Worm (Caenorhabditis elegans) whole organism, young adult: ENCODE results near the gene Y57G11B.8.

Source experiments
- C06A6.2 ChIP-seq: fragments of 200-800 bp; sonication (Bioruptor generic); conservative IDR thresholded peaks from 2 replicates; pipeline ENCODE4 v1.3.6; 2022; ENCODE audit warnings: missing genetic modification characterization, missing compliant biosample characterization
- F39B2.1 ChIP-seq: fragments of 200-800 bp; sonication (Bioruptor generic); IDR thresholded peaks from 2 replicates; pipeline ENCODE4 v1.3.6; 2022; ENCODE audit warnings: missing genetic modification reagents, missing genetic modification characterization, missing compliant biosample characterization
- T07F8.4 ChIP-seq: sonication (generic microtip); optimal IDR thresholded peaks from 2 replicates; lab custom pipeline; 2016; ENCODE audit warnings: mild to moderate bottlenecking, missing genetic modification characterization, moderate library complexity, missing compliant biosample characterization
- ama-1 ChIP-seq, 3 experiments: fragments of 150-350 bp in 1 of 3; sonication (generic microtip) in 2 of 3; optimal IDR thresholded peaks; 2 replicates each; lab custom pipeline; 2014 to 2018; ENCODE audit warnings: missing biosample characterization in 2 of 3, missing genetic modification characterization in 2 of 3, missing genetic modification reagents in 2 of 3
- ceh-100 ChIP-seq: fragments of 200-800 bp; sonication (Bioruptor generic); IDR thresholded peaks from 2 replicates; pipeline ENCODE4 v1.3.6; 2022; ENCODE audit warnings: missing genetic modification reagents, missing genetic modification characterization, missing compliant biosample characterization
- hsf-1 ChIP-seq: fragments of 200-800 bp; sonication (Bioruptor generic); IDR thresholded peaks from 2 replicates; pipeline ENCODE4 v1.3.6; 2022; ENCODE audit warnings: missing genetic modification reagents, missing genetic modification characterization, missing compliant biosample characterization
- let-607 ChIP-seq, 2 experiments: fragments of 200-800 bp in 1 of 2; sonication (Bioruptor generic) in 1 of 2; sonication (generic microtip) in 1 of 2; optimal IDR thresholded peaks; 2 replicates each; lab custom pipeline; 2016 to 2018; ENCODE audit warnings: mild to moderate bottlenecking in 2 of 2, missing compliant biosample characterization in 2 of 2, missing genetic modification characterization in 2 of 2, moderate library complexity in 2 of 2, missing genotype in 1 of 2
- snpc-4 ChIP-seq, 5 experiments: fragments of 150-350 bp in 1 of 5; sonication (generic microtip) in 4 of 5; optimal IDR thresholded peaks; 2 replicates each; lab custom pipeline; 2014 to 2018; ENCODE audit warnings: missing genetic modification characterization in 5 of 5, missing biosample characterization in 3 of 5, antibody characterized with exemption in 2 of 5, mild to moderate bottlenecking in 2 of 5, missing compliant biosample characterization in 2 of 5, missing genotype in 2 of 5, moderate library complexity in 2 of 5, missing genetic modification reagents in 1 of 5
- zim-3 ChIP-seq: sonication (generic microtip); optimal IDR thresholded peaks from 2 replicates; lab custom pipeline; 2017; ENCODE audit warnings: mild to moderate bottlenecking, missing genetic modification characterization, moderate library complexity, missing compliant biosample characterization

DNA sequence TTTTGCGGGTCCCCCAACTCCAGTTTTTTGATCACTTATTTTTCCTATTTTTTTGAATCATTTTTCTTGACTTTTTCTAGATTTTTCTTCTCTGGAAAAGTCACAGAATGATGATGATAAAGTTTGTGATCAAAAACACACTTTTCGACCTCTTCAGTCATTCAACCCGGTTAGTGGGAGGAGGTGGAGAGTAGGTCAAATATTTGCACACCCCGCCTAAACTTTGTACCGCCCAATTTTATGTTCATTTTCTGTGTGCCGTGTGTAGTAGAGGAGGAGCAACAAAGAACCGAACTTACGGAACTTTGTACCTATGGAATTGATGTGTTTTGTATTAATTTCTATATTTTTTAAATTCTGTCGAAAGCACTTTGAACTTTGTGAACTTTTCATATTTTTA lies 39.0 kb upstream of the Y57G11B.8 start:
- TF ChIP-seq zim-3 (tag; lab: Kevin White, UChicago): no peak
- TF ChIP-seq snpc-4 (GFP tag; optimal IDR thresholded peaks at IDR 0.05; lab: Kevin White, UChicago): no peak
- TF ChIP-seq snpc-4 (tag; optimal IDR thresholded peaks at IDR 0.05; lab: Kevin White, UChicago): no peak
- no peak for TF ChIP-seq T07F8.4 (tag; lab: Kevin White, UChicago)
- TF ChIP-seq hsf-1 (GFP tag; lab: Robert Waterston, UW): no peak
- no peak for TF ChIP-seq let-607 (tag; optimal IDR thresholded peaks at IDR 0.05; lab: Kevin White, UChicago)
- no peak for TF ChIP-seq ceh-100 (GFP tag; lab: Robert Waterston, UW)
- TF ChIP-seq F39B2.1 (GFP tag; lab: Robert Waterston, UW): no peak
- TF ChIP-seq C06A6.2 (GFP tag; lab: Robert Waterston, UW): no peak
- peak; percentile 17 for TF ChIP-seq ama-1 (optimal IDR thresholded peaks at IDR 0.05; lab: Kevin White, UChicago)
- TF ChIP-seq ama-1 (GFP tag; optimal IDR thresholded peaks at IDR 0.05; lab: Kevin White, UChicago): no peak
